Fruit fly (Drosophila melanogaster) whole organism, embryonic: ENCODE results near the gene CG43121.

Source experiments
- Blimp-1 ChIP-seq: fragments of 200-800 bp; sonication (Bioruptor generic); optimal IDR thresholded peaks from 3 replicates; lab custom pipeline; 2018; ENCODE audit warnings: missing biosample characterization, missing genetic modification characterization, mild to moderate bottlenecking, moderate library complexity, missing genetic modification reagents
- CG10209 ChIP-seq: fragments of 200-800 bp; sonication (Bioruptor generic); optimal IDR thresholded peaks from 3 replicates; lab custom pipeline; 2017; ENCODE audit warnings: missing biosample characterization, mild to moderate bottlenecking, missing genetic modification characterization, missing genetic modification reagents
- CG10565 ChIP-seq: fragments of 200-800 bp; sonication (Bioruptor generic); optimal IDR thresholded peaks from 3 replicates; lab custom pipeline; 2016; ENCODE audit warnings: missing biosample characterization, mild to moderate bottlenecking, missing genetic modification characterization
- CG10959 ChIP-seq: fragments of 200-800 bp; sonication (Bioruptor generic); IDR thresholded peaks from 2 replicates; pipeline ENCODE4 v1.3.6; 2022; ENCODE audit warnings: missing biosample characterization, missing genetic modification characterization
- CG12299 ChIP-seq: fragments of 200-800 bp; sonication (Bioruptor generic); optimal IDR thresholded peaks from 2 replicates; lab custom pipeline; 2018; ENCODE audit warnings: missing biosample characterization, mild to moderate bottlenecking, missing genetic modification characterization
- CG13123 ChIP-seq: fragments of 200-800 bp; sonication (Bioruptor generic); optimal IDR thresholded peaks from 2 replicates; lab custom pipeline; 2016; ENCODE audit warnings: missing biosample characterization, missing genetic modification characterization
- CG13775 ChIP-seq: fragments of 200-800 bp; sonication (Bioruptor generic); optimal IDR thresholded peaks from 3 replicates; lab custom pipeline; 2017; ENCODE audit warnings: missing biosample characterization, mild to moderate bottlenecking, missing genetic modification characterization
- CG16863 ChIP-seq: fragments of 200-800 bp; sonication (Bioruptor generic); optimal IDR thresholded peaks from 3 replicates; lab custom pipeline; 2016; ENCODE audit warnings: missing biosample characterization, missing genetic modification characterization
- CG17328 ChIP-seq: fragments of 200-800 bp; sonication (Bioruptor generic); IDR thresholded peaks from 2 replicates; pipeline ENCODE4 v1.3.6; 2022; ENCODE audit warnings: missing biosample characterization, missing genetic modification characterization
- CG18262 ChIP-seq: fragments of 200-800 bp; optimal IDR thresholded peaks from 3 replicates; lab custom pipeline; 2019; ENCODE audit warnings: missing biosample characterization, mild to moderate bottlenecking, missing genetic modification characterization, moderate library complexity
- CG31388 ChIP-seq: fragments of 200-800 bp; sonication (Bioruptor generic); optimal IDR thresholded peaks from 2 replicates; lab custom pipeline; 2016; ENCODE audit warnings: missing biosample characterization, missing genetic modification characterization
- CG34422 ChIP-seq: fragments of 200-800 bp; sonication (Bioruptor generic); IDR thresholded peaks from 3 replicates; pipeline ENCODE4 v1.3.6; 2022; ENCODE audit warnings: missing biosample characterization, missing genetic modification characterization
- CG4854 ChIP-seq: fragments of 200-800 bp; sonication (Bioruptor generic); optimal IDR thresholded peaks from 2 replicates; lab custom pipeline; 2016; ENCODE audit warnings: missing biosample characterization, missing genetic modification characterization, inconsistent platforms
- CG6791 ChIP-seq: fragments of 200-800 bp; sonication (Bioruptor generic); IDR thresholded peaks from 3 replicates; pipeline ENCODE4 v1.3.6; 2022; ENCODE audit warnings: missing biosample characterization, missing genetic modification characterization; ENCODE audit not compliant: partially characterized antibody
- CG7928 ChIP-seq: fragments of 200-800 bp; sonication (Bioruptor generic); optimal IDR thresholded peaks from 2 replicates; lab custom pipeline; 2017; ENCODE audit warnings: missing biosample characterization, mild to moderate bottlenecking, missing genetic modification characterization
- CG8281 ChIP-seq: fragments of 200-800 bp; sonication (Bioruptor generic); optimal IDR thresholded peaks from 2 replicates; lab custom pipeline; 2018; ENCODE audit warnings: missing biosample characterization, mild to moderate bottlenecking, missing genetic modification characterization, moderate library complexity
- CG9817 ChIP-seq: fragments of 200-800 bp; sonication (Bioruptor generic); optimal IDR thresholded peaks from 2 replicates; lab custom pipeline; 2018; ENCODE audit warnings: missing biosample characterization, mild to moderate bottlenecking, missing genetic modification characterization, moderate library complexity
- CoRest ChIP-seq: fragments of 200-800 bp; sonication (Bioruptor generic); optimal IDR thresholded peaks from 3 replicates; lab custom pipeline; 2018; ENCODE audit warnings: missing biosample characterization, mild to moderate bottlenecking, missing genetic modification characterization, moderate library complexity
- Dbx ChIP-seq: fragments of 200-800 bp; sonication (Bioruptor generic); IDR thresholded peaks from 3 replicates; pipeline ENCODE4 v1.3.6; 2022; ENCODE audit warnings: missing biosample characterization, missing genetic modification characterization
- Dip2 ChIP-seq: fragments of 200-800 bp; sonication (Bioruptor generic); IDR thresholded peaks from 2 replicates; pipeline ENCODE4 v1.3.6; 2022; ENCODE audit warnings: missing biosample characterization, missing genetic modification characterization
- Dip3 ChIP-seq: fragments of 200-800 bp; sonication (Bioruptor generic); optimal IDR thresholded peaks from 3 replicates; lab custom pipeline; 2016; ENCODE audit warnings: missing biosample characterization, missing genetic modification characterization
- Dll ChIP-seq: fragments of 200-800 bp; sonication (Bioruptor generic); IDR thresholded peaks from 4 replicates; pipeline ENCODE4 v1.3.6; 2022; ENCODE audit warnings: missing biosample characterization, missing genetic modification characterization; ENCODE audit not compliant: partially characterized antibody
- Doc2 ChIP-seq: fragments of 200-800 bp; sonication (Bioruptor generic); IDR thresholded peaks from 2 replicates; pipeline ENCODE4 v1.3.6; 2022; ENCODE audit warnings: missing biosample characterization, missing genetic modification characterization
- Dp ChIP-seq: fragments of 200-800 bp; sonication (Bioruptor generic); optimal IDR thresholded peaks from 2 replicates; lab custom pipeline; 2018; ENCODE audit warnings: missing biosample characterization, mild to moderate bottlenecking, missing genetic modification characterization, moderate library complexity
- Drgx ChIP-seq: fragments of 200-800 bp; sonication (Bioruptor generic); IDR thresholded peaks from 2 replicates; pipeline ENCODE4 v1.3.6; 2022; ENCODE audit warnings: missing biosample characterization, missing genetic modification characterization
- E2f1 ChIP-seq: fragments of 200-800 bp; sonication (Bioruptor generic); IDR thresholded peaks from 2 replicates; pipeline ENCODE4 v1.3.6; 2022; ENCODE audit warnings: missing biosample characterization, missing genetic modification characterization
- E2f2 ChIP-seq: fragments of 200-800 bp; sonication (Bioruptor generic); IDR thresholded peaks from 2 replicates; pipeline ENCODE4 v1.3.6; 2022; ENCODE audit warnings: missing biosample characterization, missing genetic modification characterization
- Eip74EF ChIP-seq, 2 experiments: fragments of 200-800 bp in 1 of 2; fragments of >200 bp in 1 of 2; sonication (Bioruptor generic) in 1 of 2; optimal IDR thresholded peaks; 2 replicates each; lab custom pipeline; 2017 to 2019; ENCODE audit warnings: missing biosample characterization in 2 of 2, missing genetic modification characterization in 2 of 2, mild to moderate bottlenecking in 1 of 2, moderate library complexity in 1 of 2
- HmgD ChIP-seq: fragments of 200-800 bp; sonication (Bioruptor generic); optimal IDR thresholded peaks from 3 replicates; lab custom pipeline; 2016; ENCODE audit warnings: missing biosample characterization, missing genetic modification characterization
- Hmr ChIP-seq: fragments of 200-800 bp; sonication (Bioruptor generic); optimal IDR thresholded peaks from 3 replicates; lab custom pipeline; 2017; ENCODE audit warnings: mild to moderate bottlenecking, missing biosample characterization, missing genetic modification reagents, missing genetic modification characterization
- Hsf ChIP-seq: fragments of 200-800 bp; sonication (Bioruptor generic); optimal IDR thresholded peaks from 3 replicates; lab custom pipeline; 2016; ENCODE audit warnings: missing biosample characterization, missing genetic modification characterization
- Lim3 ChIP-seq: fragments of 200-800 bp; sonication (Bioruptor generic); IDR thresholded peaks from 2 replicates; pipeline ENCODE4 v1.3.6; 2022; ENCODE audit warnings: missing biosample characterization, missing genetic modification characterization
- MTF-1 ChIP-seq: fragments of 200-800 bp; sonication (Bioruptor generic); optimal IDR thresholded peaks from 2 replicates; lab custom pipeline; 2018; ENCODE audit warnings: missing biosample characterization, mild to moderate bottlenecking, missing genetic modification characterization, borderline replicate concordance
- NC2β ChIP-seq: fragments of 200-800 bp; sonication (Bioruptor generic); optimal IDR thresholded peaks from 2 replicates; lab custom pipeline; 2016; ENCODE audit warnings: missing biosample characterization, missing genetic modification characterization
- Neu2 ChIP-seq: fragments of 200-800 bp; sonication (Bioruptor generic); optimal IDR thresholded peaks from 3 replicates; lab custom pipeline; 2016; ENCODE audit warnings: missing biosample characterization, missing genetic modification characterization, borderline replicate concordance
- Nf-YB ChIP-seq: fragments of 200-800 bp; sonication (Bioruptor generic); optimal IDR thresholded peaks from 3 replicates; lab custom pipeline; 2019; ENCODE audit warnings: missing biosample characterization, mild to moderate bottlenecking, missing genetic modification characterization, moderate library complexity
- Sry-δ ChIP-seq: fragments of 200-800 bp; sonication (Bioruptor generic); optimal IDR thresholded peaks from 2 replicates; lab custom pipeline; 2016; ENCODE audit warnings: missing biosample characterization, missing genetic modification characterization
- ap ChIP-seq: fragments of 200-800 bp; sonication (Bioruptor generic); IDR thresholded peaks from 2 replicates; pipeline ENCODE4 v1.3.6; 2022; ENCODE audit warnings: missing biosample characterization, missing genetic modification characterization
- dmrt11E ChIP-seq: fragments of 200-800 bp; sonication (Bioruptor generic); optimal IDR thresholded peaks from 3 replicates; lab custom pipeline; 2018; ENCODE audit warnings: missing biosample characterization, mild to moderate bottlenecking, missing genetic modification characterization, moderate library complexity
- ewg ChIP-seq: fragments of 200-800 bp; sonication (Bioruptor generic); optimal IDR thresholded peaks from 3 replicates; lab custom pipeline; 2017; ENCODE audit warnings: mild to moderate bottlenecking, missing biosample characterization, missing genetic modification reagents, missing genetic modification characterization
- hbn ChIP-seq: fragments of 200-800 bp; sonication (Bioruptor generic); IDR thresholded peaks from 2 replicates; pipeline ENCODE4 v1.3.6; 2022; ENCODE audit warnings: missing biosample characterization, missing genetic modification characterization; ENCODE audit not compliant: partially characterized antibody
- kah ChIP-seq: fragments of 200-800 bp; sonication (Bioruptor generic); optimal IDR thresholded peaks from 2 replicates; lab custom pipeline; 2018; ENCODE audit warnings: missing biosample characterization, mild to moderate bottlenecking, missing genetic modification characterization
- pita ChIP-seq: fragments of 200-800 bp; sonication (Bioruptor generic); optimal IDR thresholded peaks from 2 replicates; lab custom pipeline; 2017; ENCODE audit warnings: missing biosample characterization, mild to moderate bottlenecking, missing genetic modification characterization
- ranshi ChIP-seq: fragments of 200-800 bp; sonication (Bioruptor generic); IDR thresholded peaks from 2 replicates; pipeline ENCODE4 v1.3.6; 2022; ENCODE audit warnings: missing biosample characterization, missing genetic modification characterization
- repo ChIP-seq: fragments of 200-800 bp; sonication (Bioruptor generic); optimal IDR thresholded peaks from 2 replicates; lab custom pipeline; 2016; ENCODE audit warnings: missing biosample characterization, missing genetic modification characterization
- rib ChIP-seq: fragments of 200-800 bp; sonication (Bioruptor generic); IDR thresholded peaks from 2 replicates; pipeline ENCODE4 v1.3.6; 2022; ENCODE audit warnings: missing biosample characterization, missing genetic modification characterization
- shn ChIP-seq: fragments of 200-800 bp; sonication (Bioruptor generic); optimal IDR thresholded peaks from 3 replicates; lab custom pipeline; 2016; ENCODE audit warnings: missing biosample characterization, missing genetic modification characterization
- twi ChIP-seq: fragments of 200-800 bp; optimal IDR thresholded peaks from 2 replicates; lab custom pipeline; 2019; ENCODE audit warnings: missing biosample characterization, mild to moderate bottlenecking, missing genetic modification characterization, moderate library complexity
- vnd ChIP-seq: fragments of 200-800 bp; sonication (Bioruptor generic); IDR thresholded peaks from 3 replicates; pipeline ENCODE4 v1.3.6; 2022; ENCODE audit warnings: missing biosample characterization, missing genetic modification characterization; ENCODE audit not compliant: partially characterized antibody
- wor ChIP-seq: fragments of 200-800 bp; sonication (Bioruptor generic); IDR thresholded peaks from 2 replicates; pipeline ENCODE4 v1.3.6; 2022; ENCODE audit warnings: missing biosample characterization, missing genetic modification characterization
- zfh1 ChIP-seq: fragments of 200-800 bp; sonication (Bioruptor generic); IDR thresholded peaks from 3 replicates; pipeline ENCODE4 v1.3.6; 2022; ENCODE audit warnings: missing biosample characterization, missing genetic modification characterization

The CG43121 gene

DNA sequence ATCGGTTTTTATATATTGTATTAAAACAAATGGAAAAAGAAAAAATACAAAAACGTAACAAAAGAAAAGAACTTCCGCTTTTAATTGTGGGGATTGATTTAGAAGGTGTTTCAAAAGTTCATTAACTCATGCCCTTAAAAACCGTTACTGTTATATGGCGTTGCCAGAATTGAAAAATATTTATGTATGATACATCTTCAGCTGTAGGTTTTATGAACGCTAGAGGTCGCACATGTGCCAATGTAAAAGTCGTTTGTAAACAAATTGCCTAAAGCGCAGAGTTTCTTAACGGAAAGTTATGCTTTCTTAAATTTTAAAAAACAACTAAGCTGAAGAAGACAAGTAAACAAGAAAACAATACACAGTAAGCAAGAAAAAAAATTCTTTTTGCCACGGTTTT lies 691 bp downstream of the CG43121 start (continued):
- TF ChIP-seq CG4854 (GFP tag; lab: Kevin White, UChicago) (no peak), CoRest (tag; lab: Kevin White, UChicago) (peak; percentile 57), Drgx (GFP tag; lab: Robert Waterston, UW) (no peak), CG6791 (GFP tag; lab: Robert Waterston, UW) (no peak), CG13775 (GFP tag; lab: Kevin White, UChicago) (no peak), rib (GFP tag; lab: Robert Waterston, UW) (no peak), CG31388 (no peak), Lim3 (GFP tag; lab: Robert Waterston, UW) (no peak), Nf-YB (GFP tag; lab: Kevin White, UChicago) (no peak), CG12299 (no peak), Dbx (GFP tag; lab: Robert Waterston, UW) (no peak), pita (GFP tag; lab: Kevin White, UChicago) (peak; percentile 22), Dll (GFP tag; lab: Robert Waterston, UW) (no peak), E2f2 (0 out of 2 replicates have a peak, but pooled peaks have one; percentile 26), repo (GFP tag; lab: Kevin White, UChicago) (no peak), CG34422 (GFP tag; lab: Robert Waterston, UW) (no peak), kah (GFP tag; lab: Kevin White, UChicago) (no peak), HmgD (GFP tag; lab: Kevin White, UChicago) (peak; percentile 9), Neu2 (GFP tag; lab: Kevin White, UChicago) (no peak), hbn (no peak; the same call in 1 of the 2 replicates), CG10209 (GFP tag; lab: Kevin White, UChicago) (no peak), E2f1 (GFP tag; lab: Robert Waterston, UW) (no peak), ewg (GFP tag; lab: Kevin White, UChicago) (no peak), Hsf (GFP tag; lab: Kevin White, UChicago) (peak; percentile 1), dmrt11E (tag; lab: Kevin White, UChicago) (no peak), zfh1 (GFP tag; lab: Robert Waterston, UW) (no peak), NC2β (GFP tag; lab: Kevin White, UChicago) (no peak), CG8281 (no peak), Sry-δ (GFP tag; lab: Kevin White, UChicago) (peak; percentile 5), MTF-1 (GFP tag; lab: Kevin White, UChicago) (no peak), CG10959 (no peak), Blimp-1 (GFP tag; lab: Kevin White, UChicago) (no peak), Dip3 (no peak), Eip74EF (GFP tag; optimal IDR thresholded peaks at IDR 0.05; lab: Kevin White, UChicago) (no peak), shn (GFP tag; lab: Kevin White, UChicago) (no peak), CG9817 (tag; lab: Kevin White, UChicago) (no peak), CG13123 (GFP tag; lab: Kevin White, UChicago) (no peak), Doc2 (GFP tag; lab: Robert Waterston, UW) (no peak), Dip2 (GFP tag; lab: Robert Waterston, UW) (peak; percentile 95), CG16863 (GFP tag; lab: Kevin White, UChicago) (no peak), CG17328 (GFP tag; lab: Robert Waterston, UW) (no peak), vnd (no peak), wor (GFP tag; lab: Robert Waterston, UW) (no peak), twi (tag; lab: Kevin White, UChicago) (no peak), CG7928 (GFP tag; lab: Kevin White, UChicago) (no peak), CG10565 (GFP tag; lab: Kevin White, UChicago) (no peak), CG18262 (no peak), ap (GFP tag; lab: Robert Waterston, UW) (no peak), Hmr (peak; percentile 35), ranshi (GFP tag; lab: Robert Waterston, UW) (no peak), Dp (GFP tag; lab: Kevin White, UChicago) (peak; percentile 29)
